Worm (Caenorhabditis elegans) whole organism, L4 larva: ENCODE data around the gene F58H1.2.

Source experiments
- F26F4.8 ChIP-seq: fragments of 200-800 bp; sonication (Bioruptor generic); conservative IDR thresholded peaks from 2 replicates; pipeline ENCODE4 v1.3.6; 2022; ENCODE audit warnings: missing genetic modification characterization, missing compliant biosample characterization
- F44E2.7 ChIP-seq: fragments of 200-800 bp; sonication (Bioruptor generic); IDR thresholded peaks from 2 replicates; pipeline ENCODE4 v2.1.2; 2022; ENCODE audit warnings: missing genetic modification characterization, missing compliant biosample characterization
- T26A8.4 ChIP-seq: fragments of 200-800 bp; sonication (Bioruptor generic); IDR thresholded peaks from 2 replicates; pipeline ENCODE4 v1.3.6; 2022; ENCODE audit warnings: missing genetic modification characterization, missing compliant biosample characterization
- Y105C5A.15 ChIP-seq: fragments of 200-800 bp; sonication (Bioruptor generic); IDR thresholded peaks from 2 replicates; pipeline ENCODE4 v1.3.6; 2022; ENCODE audit warnings: missing genetic modification characterization, missing compliant biosample characterization
- ZK337.2 ChIP-seq: fragments of 200-800 bp; sonication (Bioruptor generic); IDR thresholded peaks from 2 replicates; pipeline ENCODE4 v1.3.6; 2022; ENCODE audit warnings: missing genetic modification reagents, missing genetic modification characterization, missing compliant biosample characterization
- ZK546.5 ChIP-seq, 2 experiments: sonication (generic microtip); optimal IDR thresholded peaks; 2 replicates each; lab custom pipeline; 2017; ENCODE audit warnings: missing biosample characterization in 2 of 2, missing genetic modification characterization in 2 of 2
- aha-1 ChIP-seq: fragments of 150-350 bp; peaks from one replicate; lab custom pipeline; 2014; ENCODE audit warnings: missing biosample characterization, missing genetic modification characterization
- attf-4 ChIP-seq: sonication (generic microtip); optimal IDR thresholded peaks from 3 replicates; lab custom pipeline; 2017; ENCODE audit warnings: missing biosample characterization, missing genetic modification characterization
- ceh-28 ChIP-seq: fragments of 150-350 bp; optimal IDR thresholded peaks from 2 replicates; lab custom pipeline; 2014; ENCODE audit warnings: missing biosample characterization, missing genetic modification reagents, missing genetic modification characterization
- ceh-32 ChIP-seq: sonication (generic microtip); optimal IDR thresholded peaks from 2 replicates; lab custom pipeline; 2016; ENCODE audit warnings: mild to moderate bottlenecking, missing genetic modification characterization, missing compliant biosample characterization; ENCODE audit not compliant: poor library complexity
- ceh-44 ChIP-seq: fragments of 200-800 bp; sonication (Bioruptor generic); IDR thresholded peaks from 2 replicates; pipeline ENCODE4 v1.3.6; 2022; ENCODE audit warnings: missing genetic modification reagents, missing genetic modification characterization, missing compliant biosample characterization
- ceh-82 ChIP-seq: sonication (generic microtip); optimal IDR thresholded peaks from 2 replicates; lab custom pipeline; 2017; ENCODE audit warnings: missing biosample characterization, missing genetic modification characterization
- cey-2 ChIP-seq: sonication (generic microtip); optimal IDR thresholded peaks from 3 replicates; lab custom pipeline; 2017; ENCODE audit warnings: missing genetic modification characterization, mild to moderate bottlenecking, missing compliant biosample characterization, antibody characterized with exemption, borderline replicate concordance; ENCODE audit not compliant: insufficient read depth
- daf-16 ChIP-seq, 3 experiments: sonication (generic microtip); optimal IDR thresholded peaks; 2 replicates each; lab custom pipeline; 2016 to 2017; ENCODE audit warnings: missing genetic modification characterization in 3 of 3, missing genetic modification reagents in 3 of 3, mild to moderate bottlenecking in 2 of 3, missing compliant biosample characterization in 2 of 3, missing biosample characterization in 1 of 3, moderate library complexity in 1 of 3
- dmd-8 ChIP-seq: fragments of 200-800 bp; sonication (Bioruptor generic); IDR thresholded peaks from 2 replicates; pipeline ENCODE4 v1.3.6; 2022; ENCODE audit warnings: missing genetic modification characterization, missing compliant biosample characterization
- duxl-1 ChIP-seq: sonication (generic microtip); optimal IDR thresholded peaks from 2 replicates; lab custom pipeline; 2016; ENCODE audit warnings: mild to moderate bottlenecking, missing genetic modification characterization, moderate library complexity, missing compliant biosample characterization; ENCODE audit not compliant: poor library complexity
- egl-43 ChIP-seq: fragments of 200-800 bp; sonication (Bioruptor generic); IDR thresholded peaks from 2 replicates; pipeline ENCODE4 v1.3.6; 2022; ENCODE audit warnings: missing genetic modification reagents, missing genetic modification characterization, missing compliant biosample characterization
- fkh-10 ChIP-seq: fragments of 150-350 bp; optimal IDR thresholded peaks from 2 replicates; lab custom pipeline; 2014; ENCODE audit warnings: missing biosample characterization, missing genetic modification reagents, missing genetic modification characterization
- hif-1 ChIP-seq, 2 experiments: sonication (generic microtip); optimal IDR thresholded peaks; 2 replicates each; lab custom pipeline; 2016 to 2017; ENCODE audit warnings: missing compliant biosample characterization in 2 of 2, missing genetic modification characterization in 2 of 2, missing genetic modification reagents in 2 of 2, missing genotype in 2 of 2, mild to moderate bottlenecking in 1 of 2
- hlh-11 ChIP-seq: fragments of 200-800 bp; sonication (Bioruptor generic); optimal IDR thresholded peaks from 2 replicates; lab custom pipeline; 2018; ENCODE audit warnings: mild to moderate bottlenecking, missing genetic modification characterization, missing compliant biosample characterization
- hlh-30 ChIP-seq: sonication (generic microtip); optimal IDR thresholded peaks from 2 replicates; lab custom pipeline; 2017; ENCODE audit warnings: antibody characterized with exemption, mild to moderate bottlenecking, missing genetic modification characterization, missing compliant biosample characterization; ENCODE audit not compliant: insufficient read depth
- jun-1 ChIP-seq: fragments of 150-350 bp; optimal IDR thresholded peaks from 2 replicates; lab custom pipeline; 2014; ENCODE audit warnings: missing biosample characterization, missing genetic modification reagents, missing genetic modification characterization
- lim-7 ChIP-seq: fragments of 200-800 bp; sonication (Bioruptor generic); IDR thresholded peaks from 2 replicates; pipeline ENCODE4 v1.3.6; 2022; ENCODE audit warnings: missing genetic modification characterization, missing compliant biosample characterization
- lin-15B ChIP-seq: fragments of 150-350 bp; sonication (generic microtip); optimal IDR thresholded peaks from 3 replicates; lab custom pipeline; 2014; ENCODE audit warnings: missing biosample characterization, missing genetic modification characterization
- lin-38 ChIP-seq: fragments of 200-800 bp; sonication (Bioruptor generic); IDR thresholded peaks from 2 replicates; pipeline ENCODE4 v1.3.6; 2022; ENCODE audit warnings: missing genetic modification reagents, missing genetic modification characterization, missing compliant biosample characterization
- lsy-2 ChIP-seq, 2 experiments: fragments of 150-350 bp in 1 of 2; sonication (generic microtip) in 1 of 2; optimal IDR thresholded peaks; 2 replicates each; lab custom pipeline; 2014 to 2017; ENCODE audit warnings: missing biosample characterization in 2 of 2, missing genetic modification characterization in 2 of 2
- madf-5 ChIP-seq, 2 experiments: fragments of 200-800 bp; sonication (Bioruptor generic); IDR thresholded peaks; 2 replicates each; pipeline ENCODE4 v1.3.6; 2022; ENCODE audit warnings: missing compliant biosample characterization in 2 of 2, missing genetic modification characterization in 2 of 2
- mep-1 ChIP-seq: fragments of 150-350 bp; sonication (generic microtip); optimal IDR thresholded peaks from 3 replicates; lab custom pipeline; 2014; ENCODE audit warnings: missing biosample characterization, missing genetic modification characterization
- mes-2 ChIP-seq: sonication (generic microtip); optimal IDR thresholded peaks from 2 replicates; lab custom pipeline; 2016; ENCODE audit warnings: missing genotype, mild to moderate bottlenecking, missing genetic modification characterization, missing compliant biosample characterization; ENCODE audit not compliant: poor library complexity, severe bottlenecking
- mxl-2 ChIP-seq: fragments of 200-800 bp; sonication (Bioruptor generic); conservative IDR thresholded peaks from 2 replicates; pipeline ENCODE4 v1.3.6; 2022; ENCODE audit warnings: missing genetic modification reagents, missing genetic modification characterization, missing compliant biosample characterization
- mxl-3 ChIP-seq: fragments of 200-800 bp; sonication (Bioruptor generic); optimal IDR thresholded peaks from 2 replicates; lab custom pipeline; 2018; ENCODE audit warnings: mild to moderate bottlenecking, missing genetic modification characterization, missing compliant biosample characterization
- nhr-11 ChIP-seq: fragments of 150-350 bp; optimal IDR thresholded peaks from 2 replicates; lab custom pipeline; 2014; ENCODE audit warnings: missing biosample characterization, missing genetic modification characterization
- nhr-28 ChIP-seq: fragments of 150-350 bp; optimal IDR thresholded peaks from 2 replicates; lab custom pipeline; 2014; ENCODE audit warnings: missing biosample characterization, missing genetic modification characterization
- nhr-42 ChIP-seq: fragments of 200-800 bp; sonication (Bioruptor generic); IDR thresholded peaks from 2 replicates; pipeline ENCODE4 v1.3.6; 2022; ENCODE audit warnings: missing genetic modification characterization, missing compliant biosample characterization
- nhr-6 ChIP-seq: fragments of 150-350 bp; optimal IDR thresholded peaks from 2 replicates; lab custom pipeline; 2014; ENCODE audit warnings: missing biosample characterization, missing genetic modification characterization
- nhr-77 ChIP-seq: fragments of 150-350 bp; optimal IDR thresholded peaks from 2 replicates; lab custom pipeline; 2014; ENCODE audit warnings: missing biosample characterization, missing genetic modification characterization
- pqm-1 ChIP-seq: sonication (generic microtip); optimal IDR thresholded peaks from 2 replicates; lab custom pipeline; 2017; ENCODE audit warnings: missing biosample characterization, missing genetic modification characterization
- saeg-2 ChIP-seq: fragments of 200-800 bp; sonication (Bioruptor generic); IDR thresholded peaks from 2 replicates; pipeline ENCODE4 v1.3.6; 2022; ENCODE audit warnings: missing genetic modification reagents, missing genetic modification characterization, missing compliant biosample characterization
- set-16 ChIP-seq: fragments of 200-800 bp; sonication (Bioruptor generic); IDR thresholded peaks from 2 replicates; pipeline ENCODE4 v1.3.6; 2022; ENCODE audit warnings: missing genetic modification reagents, missing genetic modification characterization, missing compliant biosample characterization
- snpc-1.2 ChIP-seq: fragments of 200-800 bp; sonication (Bioruptor generic); IDR thresholded peaks from 2 replicates; pipeline ENCODE4 v1.3.6; 2022; ENCODE audit warnings: missing genetic modification reagents, missing genetic modification characterization, missing compliant biosample characterization
- tag-97 ChIP-seq: fragments of 200-800 bp; sonication (Bioruptor generic); IDR thresholded peaks from 2 replicates; pipeline ENCODE4 v1.3.6; 2022; ENCODE audit warnings: missing genetic modification characterization, missing compliant biosample characterization
- unc-130 ChIP-seq: sonication (generic microtip); optimal IDR thresholded peaks from 2 replicates; lab custom pipeline; 2016; ENCODE audit warnings: missing genetic modification reagents, missing genetic modification characterization, missing compliant biosample characterization
- unc-62 ChIP-seq, 3 experiments: fragments of 150-350 bp in 1 of 3; sonication (generic microtip); optimal IDR thresholded peaks in 2 of 3; peaks in 1 of 3; 1 replicate in 1 of 3; 2 replicates in 2 of 3; lab custom pipeline; 2014 to 2017; ENCODE audit warnings: missing biosample characterization in 3 of 3, missing genetic modification characterization in 3 of 3, missing genetic modification reagents in 3 of 3, missing genotype in 1 of 3
- vab-7 ChIP-seq: fragments of 200-800 bp; sonication (Bioruptor generic); IDR thresholded peaks from 2 replicates; pipeline ENCODE4 v1.3.6; 2022; ENCODE audit warnings: missing genetic modification reagents, missing genetic modification characterization, missing compliant biosample characterization
- zag-1 ChIP-seq: fragments of 150-350 bp; optimal IDR thresholded peaks from 2 replicates; lab custom pipeline; 2014; ENCODE audit warnings: missing biosample characterization, missing genetic modification characterization
- zfp-2 ChIP-seq: sonication (generic microtip); optimal IDR thresholded peaks from 2 replicates; lab custom pipeline; 2016; ENCODE audit warnings: mild to moderate bottlenecking, missing genetic modification characterization, missing compliant biosample characterization
- ztf-11 ChIP-seq: fragments of 150-350 bp; optimal IDR thresholded peaks from 2 replicates; lab custom pipeline; 2014; ENCODE audit warnings: missing biosample characterization, missing genetic modification characterization
- ztf-7 ChIP-seq: fragments of 150-350 bp; optimal IDR thresholded peaks from 2 replicates; lab custom pipeline; 2014; ENCODE audit warnings: missing biosample characterization, missing genetic modification characterization

F58H1.2 gene

DNA sequence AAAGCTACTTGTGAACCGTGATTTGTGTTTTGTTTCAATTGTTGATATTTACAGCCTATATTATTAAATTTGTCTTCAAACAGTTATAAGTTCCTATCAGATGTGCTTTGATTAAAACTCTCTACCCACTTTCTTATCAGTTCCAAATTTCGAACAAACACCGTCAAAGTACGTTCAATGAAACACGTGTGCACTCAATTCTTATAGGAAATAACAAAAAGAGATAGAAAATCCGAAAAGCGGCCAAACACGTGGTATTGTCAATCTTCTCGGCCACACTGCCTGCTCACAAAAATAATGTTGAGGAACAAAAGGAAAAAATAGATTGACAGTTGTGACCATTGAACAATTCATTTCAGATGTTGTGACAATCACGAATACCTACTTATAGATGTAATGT lies 43.0 kb upstream of the F58H1.2 start (continued):
- TF ChIP-seq hif-1 (tag; optimal IDR thresholded peaks at IDR 0.05; lab: Kevin White, UChicago) (peak in 1 of 2 experiments; percentile 40), lim-7 (GFP tag; lab: Robert Waterston, UW) (no peak), F44E2.7 (GFP tag; lab: Robert Waterston, UW) (no peak), unc-62 (GFP tag; optimal IDR thresholded peaks at IDR 0.05 in 1 of 2; lab: Kevin White, UChicago) (peak in 1 of 2 experiments; percentile 94), unc-62 (tag; optimal IDR thresholded peaks at IDR 0.05; lab: Kevin White, UChicago) (no peak), T26A8.4 (no peak), mxl-3 (GFP tag; lab: Kevin White, UChicago) (peak; percentile 81), lin-38 (GFP tag; lab: Robert Waterston, UW) (no peak), jun-1 (no peak), F26F4.8 (GFP tag; lab: Robert Waterston, UW) (no peak), unc-130 (GFP tag; lab: Kevin White, UChicago) (no peak), ZK337.2 (GFP tag; lab: Robert Waterston, UW) (no peak), ZK546.5 (tag; optimal IDR thresholded peaks at IDR 0.05; lab: Kevin White, UChicago) (no peak), ceh-82 (tag; lab: Kevin White, UChicago) (no peak), ceh-32 (tag; lab: Kevin White, UChicago) (no peak), mxl-2 (GFP tag; lab: Robert Waterston, UW) (no peak), dmd-8 (no peak), duxl-1 (tag; lab: Kevin White, UChicago) (no peak), attf-4 (tag; lab: Kevin White, UChicago) (no peak)
- TF ChIP-seq, all 104 proteins: peak for 27

DNA sequence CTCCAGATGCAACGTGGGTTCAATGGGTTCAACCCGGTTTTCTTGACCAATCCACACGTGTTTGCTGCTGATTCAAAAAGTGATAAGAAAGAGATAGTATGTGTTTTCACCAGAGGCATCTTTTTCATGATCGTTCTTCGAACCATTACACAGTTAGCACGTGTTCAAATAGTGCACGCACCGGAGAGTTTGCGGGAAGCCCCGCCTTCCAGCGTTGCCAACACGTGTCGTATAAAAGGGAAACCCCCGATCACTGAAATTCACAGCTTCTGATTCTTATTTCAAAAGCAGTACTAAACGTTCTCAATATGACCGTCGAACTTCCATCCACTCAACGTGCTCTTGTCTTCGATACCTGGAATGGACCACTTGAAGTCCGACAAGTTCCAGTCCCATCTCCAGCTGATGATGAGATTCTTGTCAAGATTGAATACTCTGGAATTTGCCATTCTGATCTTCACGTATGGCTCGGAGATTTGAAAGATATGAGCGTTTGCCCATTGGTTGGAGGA lies 40.9 kb upstream of the F58H1.2 start, which contains the start of gene adh-1:
adh-1 (plus strand) TSS at position 261 of the 512 bp plus-strand sequence.
- TF ChIP-seq nhr-28 (tag; lab: Kevin White, UChicago), result peak; percentile 95
- TF ChIP-seq cey-2 (tag; lab: Kevin White, UChicago), result peak; percentile 74
- no peak for TF ChIP-seq mes-2 (tag; lab: Kevin White, UChicago)
- no peak for TF ChIP-seq set-16 (GFP tag; lab: Robert Waterston, UW)
- TF ChIP-seq vab-7, result no peak
- TF ChIP-seq pqm-1 (tag; lab: Kevin White, UChicago), result peak; percentile 5
- no peak for TF ChIP-seq unc-130 (GFP tag; lab: Kevin White, UChicago)
- TF ChIP-seq aha-1 (tag; lab: Kevin White, UChicago), result peak; percentile 97
- peak; percentile 83 for TF ChIP-seq nhr-77 (tag; lab: Kevin White, UChicago)
- TF ChIP-seq egl-43 (GFP tag; lab: Robert Waterston, UW), result no peak
- no peak for TF ChIP-seq ZK546.5 (tag; optimal IDR thresholded peaks at IDR 0.05; lab: Kevin White, UChicago)
- peak in 1 of 2 experiments; percentile 45 for TF ChIP-seq lsy-2 (tag; optimal IDR thresholded peaks at IDR 0.05; lab: Kevin White, UChicago)
- TF ChIP-seq zfp-2 (tag; lab: Kevin White, UChicago), result no peak
- TF ChIP-seq hlh-30 (tag; lab: Kevin White, UChicago), result peak; percentile 89
- no peak for TF ChIP-seq ceh-44 (GFP tag; lab: Robert Waterston, UW)
- no peak for TF ChIP-seq Y105C5A.15 (GFP tag; lab: Robert Waterston, UW)
- TF ChIP-seq saeg-2 (GFP tag; lab: Robert Waterston, UW), result 0 out of 2 replicates have a peak, but pooled peaks have one; percentile 28
- no peak for TF ChIP-seq madf-5 (GFP tag; IDR thresholded peaks at IDR 0.05; lab: Robert Waterston, UW)
- TF ChIP-seq fkh-10 (GFP tag; lab: Kevin White, UChicago), result no peak
- no peak for TF ChIP-seq zag-1
- TF ChIP-seq tag-97 (GFP tag; lab: Robert Waterston, UW), result no peak
- no peak for TF ChIP-seq nhr-6 (tag; lab: Kevin White, UChicago)
- no peak for TF ChIP-seq nhr-42
- TF ChIP-seq hif-1 (tag; optimal IDR thresholded peaks at IDR 0.05; lab: Kevin White, UChicago), result peak; percentile 49 to 78
- no peak for TF ChIP-seq ztf-7
- TF ChIP-seq snpc-1.2 (GFP tag; lab: Robert Waterston, UW), result no peak
- TF ChIP-seq daf-16 (GFP tag; optimal IDR thresholded peaks at IDR 0.05; lab: Kevin White, UChicago), result peak in 1 of 2 experiments; percentile 50
- TF ChIP-seq daf-16 (tag; optimal IDR thresholded peaks at IDR 0.05; lab: Kevin White, UChicago), result peak; percentile 72
- no peak for TF ChIP-seq lin-15B (tag; lab: Kevin White, UChicago)
- peak in 1 of 2 experiments; percentile 99 for TF ChIP-seq unc-62 (GFP tag; optimal IDR thresholded peaks at IDR 0.05 in 1 of 2; lab: Kevin White, UChicago)
- no peak for TF ChIP-seq unc-62 (tag; optimal IDR thresholded peaks at IDR 0.05; lab: Kevin White, UChicago)
- TF ChIP-seq mep-1 (tag; lab: Kevin White, UChicago), result peak; percentile 55
- TF ChIP-seq hlh-11, result peak; percentile 92
- TF ChIP-seq ceh-28 (tag; lab: Kevin White, UChicago), result no peak
- no peak for TF ChIP-seq ztf-11 (tag; lab: Kevin White, UChicago)
- TF ChIP-seq nhr-11 (tag; lab: Kevin White, UChicago), result peak; percentile 73
